Fruit fly (Drosophila melanogaster): ENCODE measurements around the gene sowah.

The sowah gene

dm6 chr3L:12574867-12575266 is 2.5 kb upstream of the sowah start:
- TF ChIP-seq Abd-B (GFP tag; optimal IDR thresholded peaks at IDR 0.05): no peak
- TF ChIP-seq GATAd (GFP tag; optimal IDR thresholded peaks at IDR 0.05): no peak
- no peak for TF ChIP-seq lola (GFP tag; optimal IDR thresholded peaks at IDR 0.05)
- no peak for TF ChIP-seq tai (GFP tag; optimal IDR thresholded peaks at IDR 0.05)
- TF ChIP-seq Vsx2 (GFP tag; optimal IDR thresholded peaks at IDR 0.05; ENCODE audit: partially characterized antibody): no peak
- TF ChIP-seq h (GFP tag; optimal IDR thresholded peaks at IDR 0.05): no peak
- TF ChIP-seq Rel (GFP tag; optimal IDR thresholded peaks at IDR 0.05): no peak
- TF ChIP-seq Rel (tag; optimal IDR thresholded peaks at IDR 0.05): no peak
- no peak for TF ChIP-seq fru (GFP tag; optimal IDR thresholded peaks at IDR 0.05)
- no peak for TF ChIP-seq N (GFP tag; optimal IDR thresholded peaks at IDR 0.05)

dm6 chr3L:12566065-12566730 is 6.1 kb downstream of the sowah start:
- TF ChIP-seq Rel (GFP tag; optimal IDR thresholded peaks at IDR 0.05) (no peak), Rel (tag; optimal IDR thresholded peaks at IDR 0.05) (peak; percentile 23), HLH106 (tag; optimal IDR thresholded peaks at IDR 0.05) (no peak), OdsH (GFP tag; optimal IDR thresholded peaks at IDR 0.05) (no peak), lola (GFP tag; optimal IDR thresholded peaks at IDR 0.05) (no peak), Sp1 (GFP tag; optimal IDR thresholded peaks at IDR 0.05) (no peak)

- no peak for TF ChIP-seq Jra (GFP tag; optimal IDR thresholded peaks at IDR 0.05)
- no peak for TF ChIP-seq usp (GFP tag; optimal IDR thresholded peaks at IDR 0.05)
- no peak for TF ChIP-seq Mio (GFP tag; optimal IDR thresholded peaks at IDR 0.05)
- no peak for TF ChIP-seq lola (GFP tag; optimal IDR thresholded peaks at IDR 0.05)
- no peak for TF ChIP-seq OdsH (GFP tag; optimal IDR thresholded peaks at IDR 0.05)
- TF ChIP-seq tai (GFP tag; optimal IDR thresholded peaks at IDR 0.05): no peak
- TF ChIP-seq CrebA (GFP tag; optimal IDR thresholded peaks at IDR 0.05; ENCODE audit: borderline replicate concordance): no peak
- no peak for TF ChIP-seq Dfd (GFP tag; optimal IDR thresholded peaks at IDR 0.05)
- TF ChIP-seq dl (GFP tag; optimal IDR thresholded peaks at IDR 0.05; ENCODE audit: insufficient read depth in 1 of 2, partially characterized antibody in 2 of 2): no peak
Observed at dm6 chr3L:12565422-12565821, 6.9 kb downstream of the sowah start.

- TF ChIP-seq rgr (GFP tag; optimal IDR thresholded peaks at IDR 0.05): no peak
- no peak for TF ChIP-seq Hnf4 (GFP tag; optimal IDR thresholded peaks at IDR 0.05)
- TF ChIP-seq woc (GFP tag; optimal IDR thresholded peaks at IDR 0.05): no peak
- TF ChIP-seq brk (GFP tag; optimal IDR thresholded peaks at IDR 0.05): no peak
- no peak for TF ChIP-seq dl (GFP tag; optimal IDR thresholded peaks at IDR 0.05; ENCODE audit: insufficient read depth in 1 of 2, partially characterized antibody in 2 of 2)
- TF ChIP-seq Jra (GFP tag; optimal IDR thresholded peaks at IDR 0.05): no peak
Observed at dm6 chr3L:12564979-12565378, 7.4 kb downstream of the sowah start.

- TF ChIP-seq Dfd (GFP tag; optimal IDR thresholded peaks at IDR 0.05) (peak; percentile 99), CG9705 (GFP tag; optimal IDR thresholded peaks at IDR 0.05) (no peak)
Observed at dm6 chr3L:12564284-12564683, 8.1 kb downstream of the sowah start.

- TF ChIP-seq Jra (GFP tag; optimal IDR thresholded peaks at IDR 0.05) (no peak), woc (GFP tag; optimal IDR thresholded peaks at IDR 0.05) (peak; percentile 42), ey (GFP tag; optimal IDR thresholded peaks at IDR 0.05) (peak; percentile 6), tai (GFP tag; optimal IDR thresholded peaks at IDR 0.05) (no peak), Hr78 (GFP tag; optimal IDR thresholded peaks at IDR 0.05) (no peak), fru (GFP tag; optimal IDR thresholded peaks at IDR 0.05) (peak; percentile 25), OdsH (GFP tag; optimal IDR thresholded peaks at IDR 0.05) (no peak), dmrt93B (GFP tag; optimal IDR thresholded peaks at IDR 0.05) (no peak), Rel (GFP tag; optimal IDR thresholded peaks at IDR 0.05) (no peak), Rel (tag; optimal IDR thresholded peaks at IDR 0.05) (no peak), CG9705 (GFP tag; optimal IDR thresholded peaks at IDR 0.05) (no peak), rgr (GFP tag; optimal IDR thresholded peaks at IDR 0.05) (no peak), h (GFP tag; optimal IDR thresholded peaks at IDR 0.05) (peak; percentile 12), Sp1 (GFP tag; optimal IDR thresholded peaks at IDR 0.05) (no peak), dl (GFP tag; optimal IDR thresholded peaks at IDR 0.05; ENCODE audit: insufficient read depth in 1 of 2, partially characterized antibody in 2 of 2) (no peak), CG32264 (GFP tag; optimal IDR thresholded peaks at IDR 0.05) (no peak), br (GFP tag; optimal IDR thresholded peaks at IDR 0.05) (peak; percentile 6), HLH106 (tag; optimal IDR thresholded peaks at IDR 0.05) (peak; percentile 16), CrebA (GFP tag; optimal IDR thresholded peaks at IDR 0.05; ENCODE audit: borderline replicate concordance) (no peak), foxo (GFP tag; optimal IDR thresholded peaks at IDR 0.05) (peak in 1 of 2 experiments; percentile 1), Hnf4 (GFP tag; optimal IDR thresholded peaks at IDR 0.05) (no peak)
Observed at dm6 chr3L:12559273-12559672, 13.1 kb downstream of the sowah start.
